Worm (Caenorhabditis elegans) whole organism, mixed stage, embryonic: Measurements from ENCODE around the gene fbxa-141.

Experiments
- M03D4.4 ChIP-seq: sonication (generic microtip); optimal IDR thresholded peaks from 2 replicates; lab custom pipeline; 2017; ENCODE audit warnings: mild to moderate bottlenecking, missing genetic modification characterization, missing compliant biosample characterization
- bed-3 ChIP-seq: fragments of 200-800 bp; sonication (Bioruptor generic); optimal IDR thresholded peaks from 3 replicates; lab custom pipeline; 2018; ENCODE audit warnings: mild to moderate bottlenecking, missing genetic modification characterization, moderate library complexity, missing compliant biosample characterization
- blmp-1 ChIP-seq: fragments of 150-350 bp; optimal IDR thresholded peaks from 2 replicates; lab custom pipeline; 2014; ENCODE audit warnings: missing biosample characterization, missing genetic modification characterization
- ceh-39 ChIP-seq: fragments of 150-350 bp; optimal IDR thresholded peaks from 2 replicates; lab custom pipeline; 2014; ENCODE audit warnings: missing biosample characterization, missing genetic modification characterization
- ceh-43 ChIP-seq: fragments of 200-800 bp; sonication (Bioruptor generic); optimal IDR thresholded peaks from 2 replicates; lab custom pipeline; 2018; ENCODE audit warnings: mild to moderate bottlenecking, missing genetic modification characterization, moderate library complexity, missing compliant biosample characterization
- ceh-83 ChIP-seq: fragments of 200-800 bp; sonication (Bioruptor generic); optimal IDR thresholded peaks from 2 replicates; lab custom pipeline; 2018; ENCODE audit warnings: mild to moderate bottlenecking, missing genetic modification characterization, missing compliant biosample characterization
- ces-1 ChIP-seq: fragments of 150-350 bp; optimal IDR thresholded peaks from 2 replicates; lab custom pipeline; 2014; ENCODE audit warnings: missing biosample characterization, missing genetic modification reagents, missing genetic modification characterization
- cnd-1 ChIP-seq: fragments of 200-800 bp; sonication (Bioruptor generic); optimal IDR thresholded peaks from 2 replicates; lab custom pipeline; 2018; ENCODE audit warnings: mild to moderate bottlenecking, missing genetic modification characterization, missing compliant biosample characterization
- drap-1 ChIP-seq: fragments of 200-800 bp; sonication (Bioruptor generic); optimal IDR thresholded peaks from 3 replicates; lab custom pipeline; 2018; ENCODE audit warnings: mild to moderate bottlenecking, missing genetic modification characterization, missing compliant biosample characterization
- elt-1 ChIP-seq: sonication (generic microtip); optimal IDR thresholded peaks from 2 replicates; lab custom pipeline; 2017; ENCODE audit warnings: missing genetic modification characterization, mild to moderate bottlenecking, missing compliant biosample characterization, antibody characterized with exemption, moderate library complexity, borderline replicate concordance; ENCODE audit not compliant: insufficient read depth
- elt-3 ChIP-seq: fragments of 150-350 bp; optimal IDR thresholded peaks from 2 replicates; lab custom pipeline; 2014; ENCODE audit warnings: missing biosample characterization, missing genetic modification characterization
- flh-1 ChIP-seq: fragments of 200-800 bp; sonication (Bioruptor generic); optimal IDR thresholded peaks from 2 replicates; lab custom pipeline; 2018; ENCODE audit warnings: mild to moderate bottlenecking, missing genetic modification characterization, moderate library complexity, missing compliant biosample characterization
- ham-2 ChIP-seq: fragments of 200-800 bp; sonication (Bioruptor generic); optimal IDR thresholded peaks from 2 replicates; lab custom pipeline; 2018; ENCODE audit warnings: mild to moderate bottlenecking, missing genetic modification characterization, missing compliant biosample characterization
- hlh-1 ChIP-seq: fragments of 150-350 bp; optimal IDR thresholded peaks from 2 replicates; lab custom pipeline; 2014; ENCODE audit warnings: missing biosample characterization, missing genetic modification reagents, missing genetic modification characterization
- lin-13 ChIP-seq: fragments of 150-350 bp; optimal IDR thresholded peaks from 2 replicates; lab custom pipeline; 2014; ENCODE audit warnings: missing biosample characterization, missing genetic modification characterization
- lin-32 ChIP-seq: fragments of 200-800 bp; sonication (Bioruptor generic); optimal IDR thresholded peaks from 2 replicates; lab custom pipeline; 2018; ENCODE audit warnings: mild to moderate bottlenecking, missing genetic modification characterization, missing compliant biosample characterization
- lsy-2 ChIP-seq: fragments of 150-350 bp; optimal IDR thresholded peaks from 2 replicates; lab custom pipeline; 2014; ENCODE audit warnings: missing biosample characterization, missing genetic modification characterization
- mab-5 ChIP-seq: fragments of 150-350 bp; optimal IDR thresholded peaks from 2 replicates; lab custom pipeline; 2014; ENCODE audit warnings: missing biosample characterization, missing genetic modification characterization
- mep-1 ChIP-seq: fragments of 150-350 bp; optimal IDR thresholded peaks from 2 replicates; lab custom pipeline; 2017; ENCODE audit warnings: missing biosample characterization, missing genetic modification reagents, missing genetic modification characterization, inconsistent platforms
- nhr-12 ChIP-seq: fragments of 150-350 bp; optimal IDR thresholded peaks from 2 replicates; lab custom pipeline; 2014; ENCODE audit warnings: missing biosample characterization, missing genetic modification characterization
- nhr-2 ChIP-seq: fragments of 150-350 bp; optimal IDR thresholded peaks from 2 replicates; lab custom pipeline; 2014; ENCODE audit warnings: missing biosample characterization, missing genetic modification characterization
- nhr-237 ChIP-seq: fragments of 150-350 bp; optimal IDR thresholded peaks from 2 replicates; lab custom pipeline; 2014; ENCODE audit warnings: missing biosample characterization, missing genetic modification characterization
- nhr-28 ChIP-seq: fragments of 150-350 bp; optimal IDR thresholded peaks from 2 replicates; lab custom pipeline; 2014; ENCODE audit warnings: missing biosample characterization, missing genetic modification characterization
- nhr-76 ChIP-seq: sonication (generic microtip); optimal IDR thresholded peaks from 2 replicates; lab custom pipeline; 2017; ENCODE audit warnings: missing biosample characterization, missing genetic modification characterization
- pha-4 ChIP-seq: fragments of 150-350 bp; optimal IDR thresholded peaks from 2 replicates; lab custom pipeline; 2018; ENCODE audit warnings: missing biosample characterization, missing genetic modification reagents, missing genetic modification characterization
- sem-2 ChIP-seq: fragments of 200-800 bp; sonication (Bioruptor generic); optimal IDR thresholded peaks from 2 replicates; lab custom pipeline; 2018; ENCODE audit warnings: mild to moderate bottlenecking, missing genetic modification characterization, missing compliant biosample characterization
- snpc-4 ChIP-seq: fragments of 150-350 bp; optimal IDR thresholded peaks from 2 replicates; lab custom pipeline; 2014; ENCODE audit warnings: missing biosample characterization, missing genetic modification characterization
- sptf-1 ChIP-seq: sonication (generic microtip); optimal IDR thresholded peaks from 2 replicates; lab custom pipeline; 2017; ENCODE audit warnings: mild to moderate bottlenecking, missing genetic modification characterization, moderate library complexity, missing compliant biosample characterization
- tbx-8 ChIP-seq: fragments of 200-800 bp; sonication (Bioruptor generic); optimal IDR thresholded peaks from 2 replicates; lab custom pipeline; 2018; ENCODE audit warnings: mild to moderate bottlenecking, missing genetic modification characterization, moderate library complexity, missing compliant biosample characterization
- unc-120 ChIP-seq: sonication (generic microtip); optimal IDR thresholded peaks from 2 replicates; lab custom pipeline; 2017; ENCODE audit warnings: missing genetic modification characterization, missing compliant biosample characterization; ENCODE audit not compliant: poor library complexity, severe bottlenecking
- unc-62 ChIP-seq: fragments of 150-350 bp; optimal IDR thresholded peaks from 2 replicates; lab custom pipeline; 2014; ENCODE audit warnings: missing biosample characterization, missing genetic modification reagents, missing genetic modification characterization
- zip-8 ChIP-seq: fragments of 150-350 bp; optimal IDR thresholded peaks from 2 replicates; lab custom pipeline; 2014; ENCODE audit warnings: missing biosample characterization, missing genetic modification characterization
- ztf-11 ChIP-seq: fragments of 150-350 bp; optimal IDR thresholded peaks from 2 replicates; lab custom pipeline; 2014; ENCODE audit warnings: missing biosample characterization, missing genetic modification characterization

fbxa-141 gene

DNA sequence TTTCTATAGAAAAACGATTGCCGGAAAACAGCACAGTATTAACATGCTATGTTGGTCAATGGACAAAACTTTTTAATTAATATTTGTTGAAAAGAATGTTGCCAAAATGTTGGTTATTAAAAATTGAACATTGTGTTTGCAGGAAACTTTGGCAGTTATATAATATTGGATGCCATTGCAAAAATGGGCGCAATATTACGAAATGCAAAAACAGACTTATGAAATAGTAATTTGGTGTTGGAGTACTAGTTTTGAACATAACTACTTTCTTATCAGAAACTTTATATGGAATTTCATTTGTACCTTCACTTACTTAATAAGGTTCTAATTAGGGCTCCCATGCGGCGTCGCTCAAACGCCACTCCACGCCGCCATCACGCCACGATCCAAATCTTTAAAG is 2.4 kb downstream of the fbxa-141 start:
- TF ChIP-seq bed-3 (GFP tag; lab: Kevin White, UChicago), result no peak
- TF ChIP-seq pha-4 (tag; lab: Kevin White, UChicago), result no peak
- TF ChIP-seq ztf-11, result no peak
- TF ChIP-seq nhr-76 (tag; lab: Kevin White, UChicago), result no peak
- no peak for TF ChIP-seq zip-8 (tag; lab: Kevin White, UChicago)
- TF ChIP-seq ceh-39 (tag; lab: Kevin White, UChicago), result no peak
- no peak for TF ChIP-seq nhr-237
- TF ChIP-seq unc-62, result no peak
- TF ChIP-seq nhr-2 (tag; lab: Kevin White, UChicago), result no peak
- TF ChIP-seq nhr-12 (tag; lab: Kevin White, UChicago), result no peak

ce11 chrX:14508823-14509259 is 3.9 kb downstream of the fbxa-141 start:
- TF ChIP-seq lin-13 (tag; lab: Kevin White, UChicago), result no peak
- peak; percentile 83 for TF ChIP-seq unc-62
- TF ChIP-seq ham-2, result peak; percentile 32
- TF ChIP-seq hlh-1, result no peak
- no peak for TF ChIP-seq ceh-39 (tag; lab: Kevin White, UChicago)
- no peak for TF ChIP-seq snpc-4 (tag; lab: Kevin White, UChicago)
- peak; percentile 43 for TF ChIP-seq unc-120 (tag; lab: Kevin White, UChicago)
- TF ChIP-seq tbx-8 (GFP tag; lab: Kevin White, UChicago), result no peak

DNA sequence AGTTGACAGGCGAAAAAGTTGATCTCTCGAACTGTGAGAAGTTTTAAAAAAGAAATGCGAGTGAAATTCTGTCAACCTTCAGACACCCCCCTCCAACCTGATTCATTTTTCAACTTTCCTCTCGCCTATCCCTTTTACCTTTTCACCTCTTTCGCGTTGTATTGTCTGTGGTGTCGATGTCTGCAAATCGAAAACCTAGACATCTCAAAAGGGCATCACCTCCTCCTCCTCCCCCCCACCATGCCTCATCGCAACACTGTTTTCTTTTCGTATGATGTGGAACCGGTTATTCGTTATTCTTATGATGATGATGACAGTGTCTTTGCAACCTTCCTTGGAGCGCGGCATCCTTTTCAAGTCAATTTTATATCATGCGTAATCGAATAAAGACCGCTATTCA is 4.7 kb downstream of the fbxa-141 start:
- TF ChIP-seq nhr-12 (tag; lab: Kevin White, UChicago), result no peak

DNA sequence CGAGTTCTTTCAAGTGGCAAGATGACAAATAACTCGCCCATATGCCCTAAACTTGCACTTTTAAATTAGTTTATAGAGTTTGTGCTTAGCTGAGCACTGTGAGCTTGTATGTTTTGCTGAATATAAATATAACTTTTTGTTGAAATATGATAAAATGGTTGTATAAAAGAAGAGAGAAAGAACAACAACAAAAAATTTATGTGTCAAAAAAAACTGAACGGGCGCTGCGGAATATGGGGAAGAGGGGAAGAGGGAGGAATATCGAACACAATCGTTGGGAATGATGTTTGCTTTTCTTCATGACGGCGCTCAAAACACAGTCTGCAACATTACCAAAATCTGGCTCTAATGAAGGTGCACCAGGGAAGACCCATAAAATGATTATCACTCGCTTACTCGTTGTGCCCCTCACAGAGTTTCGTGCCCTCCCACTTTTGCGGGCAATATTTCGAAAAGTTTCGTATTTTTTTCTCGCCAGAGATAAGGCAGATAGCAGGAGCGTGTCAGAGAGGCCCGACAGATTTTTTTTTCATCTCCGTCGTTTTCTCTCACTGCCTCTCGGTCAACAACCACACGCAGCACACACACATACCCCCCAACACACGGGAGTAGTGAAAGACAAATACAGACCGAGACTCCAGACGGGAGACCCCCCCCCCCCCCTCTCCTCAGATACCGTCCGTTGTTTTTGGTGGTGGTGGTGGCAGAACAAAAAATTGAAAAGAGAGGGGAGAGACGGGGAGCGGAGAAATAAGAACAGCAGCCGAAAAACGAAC is 7.0 kb downstream of the fbxa-141 start:
- no peak for TF ChIP-seq nhr-2 (tag; lab: Kevin White, UChicago)
- no peak for TF ChIP-seq zip-8 (tag; lab: Kevin White, UChicago)
- TF ChIP-seq ceh-43 (GFP tag; lab: Kevin White, UChicago), result no peak
- no peak for TF ChIP-seq lsy-2 (tag; lab: Kevin White, UChicago)
- TF ChIP-seq M03D4.4 (tag; lab: Kevin White, UChicago), result peak; percentile 52
- TF ChIP-seq sem-2 (GFP tag; lab: Kevin White, UChicago), result no peak
- no peak for TF ChIP-seq unc-62
- no peak for TF ChIP-seq drap-1 (GFP tag; lab: Kevin White, UChicago)
- TF ChIP-seq cnd-1 (tag; lab: Kevin White, UChicago), result peak; percentile 10

DNA sequence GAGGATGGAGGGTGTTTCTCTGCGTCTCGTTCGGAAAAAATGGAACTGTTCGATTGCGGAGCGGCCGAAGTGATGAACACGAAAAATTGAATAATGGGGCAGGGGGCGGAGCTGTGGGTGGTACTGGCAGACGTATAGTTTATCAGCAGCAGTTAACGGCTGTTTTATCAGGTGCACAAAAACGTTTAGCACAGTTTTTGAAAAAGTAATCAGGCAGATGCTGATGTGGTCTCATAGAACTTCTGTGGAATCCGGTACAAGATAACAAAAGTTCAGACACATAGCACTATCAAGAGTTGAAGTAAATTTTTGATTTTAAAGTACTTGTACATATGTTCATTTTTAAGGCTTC is 8.2 kb downstream of the fbxa-141 start:
- TF ChIP-seq sem-2 (GFP tag; lab: Kevin White, UChicago), result no peak
- no peak for TF ChIP-seq nhr-76 (tag; lab: Kevin White, UChicago)
- no peak for TF ChIP-seq nhr-28 (tag; lab: Kevin White, UChicago)
- no peak for TF ChIP-seq elt-1 (tag; lab: Kevin White, UChicago)

DNA sequence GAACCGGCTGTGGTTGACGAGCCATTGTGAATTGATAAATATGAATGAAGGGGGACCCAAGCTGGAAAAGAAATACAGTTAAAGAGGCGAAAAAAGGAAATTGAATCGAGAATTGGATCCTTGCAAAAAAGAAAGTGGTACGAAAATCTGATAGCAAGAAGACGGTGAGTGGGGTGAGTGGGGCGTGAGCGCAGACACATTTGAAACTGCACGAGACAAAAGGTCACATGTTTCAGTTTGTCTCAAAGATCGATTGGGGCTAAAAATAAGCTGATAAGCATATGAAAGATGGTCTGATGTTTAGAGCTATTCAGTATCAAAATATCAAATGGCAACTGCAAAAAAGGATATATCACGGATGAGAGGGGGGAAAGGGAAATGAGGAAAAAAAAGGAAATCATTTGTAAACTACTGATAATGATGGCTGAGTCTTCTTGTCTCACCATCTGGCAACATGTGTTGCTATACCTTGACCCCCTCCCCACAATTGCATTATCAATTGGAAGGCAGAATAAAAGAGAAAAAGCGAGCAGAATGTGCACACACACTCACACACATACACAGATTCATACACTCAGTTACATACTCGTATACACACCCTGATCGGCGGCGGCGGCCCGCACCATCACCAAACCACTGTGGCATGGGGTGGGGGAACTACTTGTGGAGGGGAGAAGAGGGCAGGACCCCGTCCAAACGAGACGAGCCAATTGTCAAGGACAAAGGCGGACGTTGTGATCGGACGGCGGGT is 8.7 kb downstream of the fbxa-141 start, which contains the start of gene M163.1:
M163.1 (minus strand) TSS at position 25 of the 751 bp plus-strand sequence.
- peak; percentile 16 for TF ChIP-seq cnd-1 (tag; lab: Kevin White, UChicago)
- peak; percentile 66 for TF ChIP-seq hlh-1
- no peak for TF ChIP-seq blmp-1 (tag; lab: Kevin White, UChicago)
- no peak for TF ChIP-seq elt-1 (tag; lab: Kevin White, UChicago)
- no peak for TF ChIP-seq nhr-76 (tag; lab: Kevin White, UChicago)
- no peak for TF ChIP-seq lsy-2 (tag; lab: Kevin White, UChicago)
- TF ChIP-seq ces-1 (GFP tag; lab: Kevin White, UChicago), result no peak
- peak; percentile 59 for TF ChIP-seq M03D4.4 (tag; lab: Kevin White, UChicago)
- TF ChIP-seq nhr-237, result no peak
- no peak for TF ChIP-seq zip-8 (tag; lab: Kevin White, UChicago)
- TF ChIP-seq lin-13 (tag; lab: Kevin White, UChicago), result no peak
- TF ChIP-seq lin-32, result peak; percentile 78
- TF ChIP-seq ztf-11, result no peak
- no peak for TF ChIP-seq nhr-12 (tag; lab: Kevin White, UChicago)
- TF ChIP-seq sptf-1 (tag; lab: Kevin White, UChicago), result peak; percentile 61
- no peak for TF ChIP-seq elt-3 (tag; lab: Kevin White, UChicago)
- peak; percentile 76 for TF ChIP-seq nhr-2 (tag; lab: Kevin White, UChicago)
- TF ChIP-seq ham-2, result peak; percentile 56
- TF ChIP-seq ceh-43 (GFP tag; lab: Kevin White, UChicago), result no peak
- TF ChIP-seq mab-5 (tag; lab: Kevin White, UChicago), result no peak
- TF ChIP-seq ceh-39 (tag; lab: Kevin White, UChicago), result no peak
- no peak for TF ChIP-seq bed-3 (GFP tag; lab: Kevin White, UChicago)
- no peak for TF ChIP-seq flh-1 (GFP tag; lab: Kevin White, UChicago)
- TF ChIP-seq mep-1, result no peak
- TF ChIP-seq unc-120 (tag; lab: Kevin White, UChicago), result peak; percentile 61
- TF ChIP-seq nhr-28 (tag; lab: Kevin White, UChicago), result no peak
- TF ChIP-seq drap-1 (GFP tag; lab: Kevin White, UChicago), result peak; percentile 35
- peak; percentile 15 for TF ChIP-seq unc-62
- TF ChIP-seq tbx-8 (GFP tag; lab: Kevin White, UChicago), result peak; percentile 41
- no peak for TF ChIP-seq pha-4 (tag; lab: Kevin White, UChicago)
- TF ChIP-seq ceh-83 (GFP tag; lab: Kevin White, UChicago), result peak; percentile 53
